Worm (Caenorhabditis elegans): ENCODE data around the gene clec-49.

DNA sequence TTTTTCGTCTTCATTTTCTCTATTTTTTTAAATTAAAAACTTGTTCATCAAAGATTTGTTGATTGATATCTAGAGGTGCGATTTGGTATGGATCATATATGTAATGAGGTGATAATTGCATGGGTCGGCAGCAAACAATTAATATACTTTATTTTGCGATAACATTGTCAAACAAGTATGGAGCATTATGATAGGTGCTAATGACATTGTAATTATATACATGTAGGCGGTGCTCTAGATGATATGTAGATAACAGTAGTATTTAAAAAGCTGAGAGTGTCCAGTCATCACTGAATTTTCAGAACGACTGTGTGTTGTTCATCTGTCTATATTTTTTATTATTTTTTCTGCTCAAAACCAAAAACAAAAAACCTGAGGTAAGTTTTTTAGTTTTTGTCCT lies 20.7 kb downstream of the clec-49 start, which contains the start of gene Y116F11A.1:
- TF ChIP-seq tbx-7 (tag; optimal IDR thresholded peaks at IDR 0.05) = no peak
- no peak for TF ChIP-seq tbx-2 (tag; optimal IDR thresholded peaks at IDR 0.05)
- no peak for TF ChIP-seq unc-55 (GFP tag; optimal IDR thresholded peaks at IDR 0.05)
- TF ChIP-seq dve-1 (tag; optimal IDR thresholded peaks at IDR 0.05) = no peak
- TF ChIP-seq T23F11.4 (GFP tag; optimal IDR thresholded peaks at IDR 0.05) = no peak
- TF ChIP-seq sox-4 (tag; optimal IDR thresholded peaks at IDR 0.05) = no peak
- no peak for TF ChIP-seq C08G9.2 (tag; optimal IDR thresholded peaks at IDR 0.05)
- TF ChIP-seq ama-1 (optimal IDR thresholded peaks at IDR 0.05) = no peak
- no peak for TF ChIP-seq elt-2 (tag; optimal IDR thresholded peaks at IDR 0.05)

Data from whole organism, late embryonic.